Fruit fly (Drosophila melanogaster) whole organism, pupa: ENCODE results near the gene tai.

Source experiments
- CG10348 ChIP-seq: fragments of 200-800 bp; sonication (Bioruptor generic); IDR thresholded peaks from 2 replicates; pipeline ENCODE4 v1.3.6; 2022; ENCODE audit warnings: missing biosample characterization, missing genetic modification characterization
- CG12605 ChIP-seq: fragments of 200-800 bp; sonication (Bioruptor generic); IDR thresholded peaks from 2 replicates; pipeline ENCODE4 v1.3.6; 2022; ENCODE audit warnings: missing biosample characterization, missing genetic modification characterization
- CG13204 ChIP-seq: fragments of 200-800 bp; sonication (Bioruptor generic); optimal IDR thresholded peaks from 2 replicates; lab custom pipeline; 2018; ENCODE audit warnings: missing biosample characterization, mild to moderate bottlenecking, missing genetic modification characterization, moderate library complexity
- CG14655 ChIP-seq: fragments of 200-800 bp; sonication (Bioruptor generic); optimal IDR thresholded peaks from 3 replicates; lab custom pipeline; 2017; ENCODE audit warnings: mild to moderate bottlenecking, missing biosample characterization, missing genetic modification reagents, missing genetic modification characterization
- CG15710 ChIP-seq: fragments of 200-800 bp; sonication (Bioruptor generic); optimal IDR thresholded peaks from 2 replicates; lab custom pipeline; 2018; ENCODE audit warnings: missing biosample characterization, mild to moderate bottlenecking, missing genetic modification characterization, moderate library complexity
- CG17806 ChIP-seq: fragments of 200-800 bp; sonication (Bioruptor generic); optimal IDR thresholded peaks from 2 replicates; lab custom pipeline; 2018; ENCODE audit warnings: missing biosample characterization, mild to moderate bottlenecking, missing genetic modification characterization, moderate library complexity
- CG32121 ChIP-seq: fragments of 200-800 bp; sonication (Bioruptor generic); IDR thresholded peaks from 2 replicates; pipeline ENCODE4 v1.3.6; 2022; ENCODE audit warnings: missing biosample characterization, missing genetic modification characterization
- CG34367 ChIP-seq: fragments of 200-800 bp; sonication (Bioruptor generic); optimal IDR thresholded peaks from 2 replicates; lab custom pipeline; 2018; ENCODE audit warnings: missing biosample characterization, mild to moderate bottlenecking, missing genetic modification characterization
- CG4496 ChIP-seq: fragments of 200-800 bp; sonication (Bioruptor generic); IDR thresholded peaks from 3 replicates; pipeline ENCODE4 v1.3.6; 2022; ENCODE audit warnings: missing biosample characterization, missing genetic modification characterization
- CG8159 ChIP-seq: fragments of 200-800 bp; sonication (Bioruptor generic); optimal IDR thresholded peaks from 3 replicates; lab custom pipeline; 2018; ENCODE audit warnings: missing biosample characterization, mild to moderate bottlenecking, missing genetic modification characterization, moderate library complexity
- CG8301 ChIP-seq: fragments of 200-800 bp; sonication (Bioruptor generic); optimal IDR thresholded peaks from 2 replicates; lab custom pipeline; 2018; ENCODE audit warnings: missing biosample characterization, mild to moderate bottlenecking, missing genetic modification characterization
- CG9948 ChIP-seq: fragments of 200-800 bp; sonication (Bioruptor generic); optimal IDR thresholded peaks from 2 replicates; lab custom pipeline; 2018; ENCODE audit warnings: missing biosample characterization, mild to moderate bottlenecking, missing genetic modification characterization, moderate library complexity
- D1 ChIP-seq: fragments of 200-800 bp; sonication (Bioruptor generic); optimal IDR thresholded peaks from 2 replicates; lab custom pipeline; 2018; ENCODE audit warnings: missing biosample characterization, mild to moderate bottlenecking, missing genetic modification characterization, moderate library complexity
- EcR ChIP-seq: fragments of 200-800 bp; sonication (Bioruptor generic); optimal IDR thresholded peaks from 3 replicates; lab custom pipeline; 2019; ENCODE audit warnings: missing biosample characterization, missing genetic modification characterization, mild to moderate bottlenecking, moderate library complexity, missing genetic modification reagents
- Ets98B ChIP-seq: fragments of 200-800 bp; sonication (Bioruptor generic); IDR thresholded peaks from 2 replicates; pipeline ENCODE4 v1.3.6; 2022; ENCODE audit warnings: missing biosample characterization, missing genetic modification characterization
- Pif1A ChIP-seq: fragments of 200-800 bp; sonication (Bioruptor generic); optimal IDR thresholded peaks from 3 replicates; lab custom pipeline; 2016; ENCODE audit warnings: missing biosample characterization, missing genetic modification characterization
- Pif1B ChIP-seq: fragments of 200-800 bp; sonication (Bioruptor generic); optimal IDR thresholded peaks from 3 replicates; lab custom pipeline; 2016; ENCODE audit warnings: missing biosample characterization, missing genetic modification characterization
- Snoo ChIP-seq: fragments of 200-800 bp; sonication (Bioruptor generic); optimal IDR thresholded peaks from 3 replicates; lab custom pipeline; 2017; ENCODE audit warnings: missing biosample characterization, mild to moderate bottlenecking, missing genetic modification characterization, inconsistent platforms
- fd96Ca ChIP-seq: fragments of 200-800 bp; sonication (Bioruptor generic); IDR thresholded peaks from 3 replicates; pipeline ENCODE4 v1.3.6; 2022; ENCODE audit warnings: missing biosample characterization, missing genetic modification characterization
- gl ChIP-seq: fragments of 200-800 bp; sonication (Bioruptor generic); optimal IDR thresholded peaks from 2 replicates; lab custom pipeline; 2018; ENCODE audit warnings: missing biosample characterization, mild to moderate bottlenecking, missing genetic modification characterization
- rn ChIP-seq: fragments of 200-800 bp; sonication (Bioruptor generic); IDR thresholded peaks from 2 replicates; pipeline ENCODE4 v1.3.6; 2022; ENCODE audit warnings: missing biosample characterization, missing genetic modification characterization

tai gene

DNA sequence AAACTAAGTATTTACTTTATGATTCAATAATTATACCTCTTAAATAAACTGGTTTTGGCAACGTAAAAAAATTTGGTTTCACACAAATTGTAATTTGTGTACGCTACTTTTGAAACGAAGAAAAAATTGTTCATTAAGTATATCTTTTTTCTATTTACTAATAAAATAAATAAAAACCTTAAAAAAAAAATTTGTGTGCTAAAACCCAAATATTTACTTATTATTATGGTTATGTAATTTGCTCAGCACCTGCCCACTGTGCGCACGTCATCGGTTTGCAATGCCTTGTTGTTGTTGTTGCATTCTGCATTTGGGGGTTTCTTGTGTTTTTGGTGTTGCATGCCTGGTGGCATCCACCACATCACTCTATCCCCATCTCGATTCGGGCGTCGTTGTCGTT, 40.6 kb downstream of the tai start:
- no peak for TF ChIP-seq gl (tag; lab: Kevin White, UChicago)
- TF ChIP-seq fd96Ca (GFP tag; lab: Robert Waterston, UW): no peak; the same call in 2 of the 3 replicates
- TF ChIP-seq CG15710 (tag; lab: Kevin White, UChicago): peak; percentile 9
- peak; percentile 77 for TF ChIP-seq Ets98B
- TF ChIP-seq rn (GFP tag; lab: Robert Waterston, UW): peak; percentile 45
- TF ChIP-seq Pif1A: peak; percentile 56
- TF ChIP-seq CG32121 (GFP tag; lab: Robert Waterston, UW): peak; percentile 87
- TF ChIP-seq CG9948 (tag; lab: Kevin White, UChicago): peak; percentile 79
- no peak for TF ChIP-seq CG13204
- TF ChIP-seq CG14655 (GFP tag; lab: Kevin White, UChicago): peak; percentile 94
- TF ChIP-seq EcR (GFP tag; lab: Kevin White, UChicago): no peak
- TF ChIP-seq CG4496 (GFP tag; lab: Robert Waterston, UW): peak; percentile 87; the same call in 2 of the 3 replicates
- peak; percentile 91 for TF ChIP-seq CG8301 (tag; lab: Kevin White, UChicago)
- TF ChIP-seq CG17806: peak; percentile 59
- no peak for TF ChIP-seq D1 (tag; lab: Kevin White, UChicago)
- peak; percentile 4 for TF ChIP-seq CG34367
- TF ChIP-seq CG12605 (GFP tag; lab: Robert Waterston, UW): peak; percentile 77
- TF ChIP-seq Snoo (tag; lab: Kevin White, UChicago): peak; percentile 5
- peak; percentile 64 for TF ChIP-seq CG8159 (tag; lab: Kevin White, UChicago)
- peak; percentile 71 for TF ChIP-seq Pif1B (GFP tag; lab: Kevin White, UChicago)
- TF ChIP-seq CG10348 (GFP tag; lab: Robert Waterston, UW): peak; percentile 74; the same call in 1 of the 2 replicates

DNA sequence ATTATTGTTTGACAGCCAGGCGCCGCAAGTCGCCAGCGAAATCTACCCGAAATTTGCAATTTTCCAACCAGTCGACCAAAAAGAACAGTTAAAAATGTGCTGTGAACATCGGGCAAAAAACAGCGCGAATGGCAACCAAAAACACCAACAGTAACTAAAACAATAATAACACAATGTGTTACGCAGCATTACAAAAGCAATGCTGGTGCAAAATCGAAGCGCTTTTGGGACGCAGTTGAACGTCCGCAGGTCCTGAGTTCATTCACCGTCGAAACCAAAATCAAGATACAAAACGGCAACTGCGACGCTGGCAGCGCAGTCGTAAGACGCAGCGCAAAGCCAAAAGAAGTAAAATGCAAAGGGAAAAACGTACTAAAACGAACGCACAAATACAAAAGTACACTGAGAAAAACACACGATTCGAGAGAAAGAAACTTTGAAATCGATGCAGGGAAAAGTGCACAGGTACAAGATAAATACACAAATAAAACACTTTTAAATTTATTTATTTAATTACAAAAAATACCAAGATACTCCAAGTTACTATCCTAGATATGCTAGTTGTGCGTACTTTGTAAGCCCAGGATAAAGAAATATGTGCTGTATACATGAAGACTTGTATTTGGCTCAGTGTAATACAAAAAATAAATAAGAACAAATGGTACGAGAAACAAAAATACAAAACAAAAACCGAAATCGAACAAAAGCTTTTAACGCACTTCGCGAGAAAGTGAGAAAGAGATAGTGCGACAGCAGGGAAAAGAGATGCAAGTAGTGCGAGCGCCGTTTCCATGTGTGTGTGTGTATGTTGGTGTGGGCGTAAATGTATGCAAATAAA, 44.5 kb downstream of the tai start:
- TF ChIP-seq CG13204 (peak; percentile 64), CG4496 (GFP tag; lab: Robert Waterston, UW) (peak; percentile 83), CG14655 (GFP tag; lab: Kevin White, UChicago) (peak; percentile 88), Snoo (tag; lab: Kevin White, UChicago) (peak; percentile 96), CG12605 (GFP tag; lab: Robert Waterston, UW) (peak; percentile 57; the same call in 1 of the 2 replicates), CG8301 (tag; lab: Kevin White, UChicago) (peak; percentile 79), Pif1A (peak; percentile 51), CG9948 (tag; lab: Kevin White, UChicago) (peak; percentile 83), EcR (GFP tag; lab: Kevin White, UChicago) (peak; percentile 88), fd96Ca (GFP tag; lab: Robert Waterston, UW) (no peak; the same call in 2 of the 3 replicates), CG10348 (GFP tag; lab: Robert Waterston, UW) (no peak), gl (tag; lab: Kevin White, UChicago) (peak; percentile 74), rn (GFP tag; lab: Robert Waterston, UW) (peak; percentile 70; the same call in 1 of the 2 replicates), D1 (tag; lab: Kevin White, UChicago) (peak; percentile 73), CG34367 (peak; percentile 79), Ets98B (peak; percentile 66), CG8159 (tag; lab: Kevin White, UChicago) (peak; percentile 92), CG32121 (GFP tag; lab: Robert Waterston, UW) (peak; percentile 81), Pif1B (GFP tag; lab: Kevin White, UChicago) (peak; percentile 91), CG17806 (peak; percentile 82), CG15710 (tag; lab: Kevin White, UChicago) (peak; percentile 89)

DNA sequence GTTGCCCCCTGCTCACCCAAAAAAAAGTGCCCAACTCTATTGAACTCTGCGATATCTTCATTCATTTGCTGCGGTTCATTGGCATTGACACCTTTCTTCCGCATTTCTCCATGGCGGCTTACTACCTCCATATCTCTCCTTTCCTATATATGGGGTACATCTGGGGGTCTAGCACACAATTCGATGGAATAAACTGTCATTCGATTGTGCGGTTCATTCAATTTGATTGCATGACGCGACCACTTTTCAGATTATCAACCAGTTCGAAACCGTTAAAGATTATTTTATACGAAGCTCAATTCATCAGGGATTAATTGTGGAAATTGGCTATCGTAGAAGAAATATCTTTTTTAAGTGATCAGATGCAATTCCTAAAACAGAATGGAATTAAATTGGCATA, 47.0 kb downstream of the tai start:
- no peak for TF ChIP-seq Pif1B (GFP tag; lab: Kevin White, UChicago)
- TF ChIP-seq D1 (tag; lab: Kevin White, UChicago): no peak
- TF ChIP-seq CG17806: no peak
- no peak for TF ChIP-seq rn (GFP tag; lab: Robert Waterston, UW)
- no peak for TF ChIP-seq CG12605 (GFP tag; lab: Robert Waterston, UW)
- TF ChIP-seq Pif1A: no peak
- no peak for TF ChIP-seq CG14655 (GFP tag; lab: Kevin White, UChicago)
- no peak for TF ChIP-seq CG8159 (tag; lab: Kevin White, UChicago)
- TF ChIP-seq fd96Ca (GFP tag; lab: Robert Waterston, UW): no peak
- no peak for TF ChIP-seq EcR (GFP tag; lab: Kevin White, UChicago)
- TF ChIP-seq CG13204: no peak
- TF ChIP-seq CG34367: no peak

DNA sequence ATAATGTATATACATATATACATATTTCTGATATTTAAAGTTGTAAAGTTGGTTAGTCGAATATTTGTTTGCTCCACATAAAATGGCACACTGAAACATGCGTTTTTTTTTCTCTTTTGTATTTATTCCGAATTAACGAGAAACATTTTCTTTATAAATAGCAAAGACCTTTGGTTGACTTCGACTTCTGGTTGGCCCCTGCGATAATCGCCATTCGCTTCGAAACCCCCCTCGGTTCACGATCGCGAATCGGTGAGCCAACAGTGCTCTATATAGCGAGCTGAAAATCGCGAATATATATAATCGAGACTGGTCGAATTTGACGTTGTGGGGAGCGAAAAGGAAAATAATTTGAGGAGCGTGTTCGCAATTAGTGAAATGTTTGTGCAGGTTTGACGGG, 49.3 kb downstream of the tai start:
- TF ChIP-seq CG14655 (GFP tag; lab: Kevin White, UChicago): no peak
- TF ChIP-seq CG13204: no peak
- no peak for TF ChIP-seq CG15710 (tag; lab: Kevin White, UChicago)
- no peak for TF ChIP-seq CG8301 (tag; lab: Kevin White, UChicago)
- no peak for TF ChIP-seq CG8159 (tag; lab: Kevin White, UChicago)
- TF ChIP-seq gl (tag; lab: Kevin White, UChicago): no peak
- TF ChIP-seq Pif1A: no peak
- no peak for TF ChIP-seq Ets98B
- no peak for TF ChIP-seq CG4496 (GFP tag; lab: Robert Waterston, UW)
- TF ChIP-seq Pif1B (GFP tag; lab: Kevin White, UChicago): no peak
- TF ChIP-seq CG9948 (tag; lab: Kevin White, UChicago): no peak

DNA sequence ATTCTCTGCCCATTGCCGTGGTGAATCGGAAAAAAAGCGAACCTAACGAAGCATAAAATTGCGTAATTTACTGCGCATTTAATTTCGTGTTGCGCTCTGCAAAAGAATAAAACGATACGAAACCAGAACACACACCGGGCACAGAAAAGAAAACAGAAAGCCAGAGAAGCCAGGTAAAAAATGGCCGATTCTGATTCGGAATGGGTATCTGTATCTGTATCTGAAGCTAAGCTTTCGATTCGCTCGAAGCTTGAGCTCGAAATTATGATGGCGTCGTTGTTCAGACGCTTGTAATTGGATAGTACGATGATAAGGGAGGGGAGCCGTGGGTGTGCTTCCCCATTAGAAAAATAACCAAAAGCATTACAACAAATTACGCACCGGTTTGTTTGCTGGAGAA, 56.7 kb downstream of the tai start:
- TF ChIP-seq CG8159 (tag; lab: Kevin White, UChicago): no peak
- no peak for TF ChIP-seq CG32121 (GFP tag; lab: Robert Waterston, UW)
- no peak for TF ChIP-seq CG9948 (tag; lab: Kevin White, UChicago)
- TF ChIP-seq CG34367: no peak
- TF ChIP-seq Pif1B (GFP tag; lab: Kevin White, UChicago): no peak
- TF ChIP-seq CG8301 (tag; lab: Kevin White, UChicago): no peak
- TF ChIP-seq fd96Ca (GFP tag; lab: Robert Waterston, UW): no peak
- no peak for TF ChIP-seq EcR (GFP tag; lab: Kevin White, UChicago)
- no peak for TF ChIP-seq CG17806
- no peak for TF ChIP-seq D1 (tag; lab: Kevin White, UChicago)
- no peak for TF ChIP-seq Ets98B
- no peak for TF ChIP-seq CG10348 (GFP tag; lab: Robert Waterston, UW)
- TF ChIP-seq rn (GFP tag; lab: Robert Waterston, UW): no peak
- TF ChIP-seq CG13204: no peak
- TF ChIP-seq CG12605 (GFP tag; lab: Robert Waterston, UW): no peak
- TF ChIP-seq CG15710 (tag; lab: Kevin White, UChicago): no peak
